Worm (Caenorhabditis elegans) whole organism, L2 larva: Measurements from ENCODE around the gene nhr-68.
A peak's percentile ranks its signal among the peaks of the same experiment; 100 is the strongest.

Experiments used
- F13H6.1 ChIP-seq: sonication (generic microtip); optimal IDR thresholded peaks from 2 replicates; lab custom pipeline; 2016; ENCODE audit warnings: missing genetic modification characterization, missing compliant biosample characterization
- ama-1 ChIP-seq: fragments of 150-350 bp; optimal IDR thresholded peaks from 2 replicates; lab custom pipeline; 2018; ENCODE audit warnings: inconsistent platforms
- blmp-1 ChIP-seq: sonication (generic microtip); optimal IDR thresholded peaks from 2 replicates; lab custom pipeline; 2017; ENCODE audit warnings: missing genetic modification characterization, mild to moderate bottlenecking, missing compliant biosample characterization, antibody characterized with exemption, moderate library complexity; ENCODE audit not compliant: insufficient read depth
- ceh-82 ChIP-seq: fragments of 150-350 bp; optimal IDR thresholded peaks from 2 replicates; lab custom pipeline; 2014; ENCODE audit warnings: missing biosample characterization, missing genetic modification characterization
- elt-3 ChIP-seq: sonication (generic microtip); optimal IDR thresholded peaks from 2 replicates; lab custom pipeline; 2017; ENCODE audit warnings: missing biosample characterization, missing genetic modification characterization
- fos-1 ChIP-seq: fragments of 150-350 bp; optimal IDR thresholded peaks from 2 replicates; lab custom pipeline; 2014; ENCODE audit warnings: missing biosample characterization, missing genetic modification characterization
- lin-39 ChIP-seq: fragments of 150-350 bp; optimal IDR thresholded peaks from 2 replicates; lab custom pipeline; 2014; ENCODE audit warnings: missing biosample characterization, missing genetic modification reagents, missing genetic modification characterization
- lsy-2 ChIP-seq, 2 experiments: fragments of 150-350 bp in 1 of 2; sonication (generic microtip) in 1 of 2; optimal IDR thresholded peaks; 2 replicates each; lab custom pipeline; 2014 to 2017; ENCODE audit warnings: missing biosample characterization in 2 of 2, missing genetic modification characterization in 2 of 2
- nhr-10 ChIP-seq: sonication (generic microtip); optimal IDR thresholded peaks from 2 replicates; lab custom pipeline; 2017; ENCODE audit warnings: missing biosample characterization, missing genetic modification characterization
- nhr-11 ChIP-seq: fragments of 150-350 bp; optimal IDR thresholded peaks from 2 replicates; lab custom pipeline; 2014; ENCODE audit warnings: missing biosample characterization, missing genetic modification characterization
- nhr-129 ChIP-seq: fragments of 150-350 bp; optimal IDR thresholded peaks from 2 replicates; lab custom pipeline; 2014; ENCODE audit warnings: missing biosample characterization, missing genetic modification characterization
- nhr-237 ChIP-seq: fragments of 150-350 bp; optimal IDR thresholded peaks from 2 replicates; lab custom pipeline; 2014; ENCODE audit warnings: missing biosample characterization, missing genetic modification characterization
- skn-1 ChIP-seq: sonication (generic microtip); optimal IDR thresholded peaks from 2 replicates; lab custom pipeline; 2017; ENCODE audit warnings: missing biosample characterization, missing genetic modification characterization

DNA sequence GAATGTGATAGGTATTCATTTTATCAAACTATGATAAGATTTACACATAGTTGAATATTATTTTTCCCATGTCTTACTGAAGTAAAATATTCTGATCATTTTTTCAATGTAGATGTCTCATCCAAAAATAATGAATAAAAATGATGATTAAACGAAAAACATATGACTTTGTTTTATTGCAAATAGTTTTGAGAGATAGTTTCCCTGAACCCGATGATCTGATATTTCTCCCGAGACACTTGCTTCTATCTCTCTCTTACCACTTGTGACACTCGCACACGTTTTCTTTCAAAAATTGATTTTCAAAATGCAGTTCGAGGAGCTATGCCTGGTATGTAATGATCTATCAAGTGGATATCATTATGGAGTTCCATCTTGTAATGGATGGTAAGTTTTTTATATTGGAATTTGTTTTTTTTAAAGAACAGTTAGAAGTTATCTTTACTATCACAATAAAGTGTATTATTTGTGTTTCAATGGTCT, 3.0 kb upstream of the nhr-68 start, which contains the start of the genes nhr-101 and pms-2:
- TF ChIP-seq nhr-11 (tag; lab: Kevin White, UChicago) (no peak), nhr-10 (tag; lab: Kevin White, UChicago) (no peak), skn-1 (tag; lab: Kevin White, UChicago) (no peak), fos-1 (peak; percentile 6), lin-39 (no peak), elt-3 (tag; lab: Kevin White, UChicago) (no peak), blmp-1 (tag; lab: Kevin White, UChicago) (no peak), ceh-82 (no peak), nhr-237 (tag; lab: Kevin White, UChicago) (no peak), F13H6.1 (tag; lab: Kevin White, UChicago) (no peak), nhr-129 (tag; lab: Kevin White, UChicago) (peak; percentile 41), lsy-2 (tag; optimal IDR thresholded peaks at IDR 0.05; lab: Kevin White, UChicago) (no peak), ama-1 (lab: Kevin White, UChicago) (no peak)
